Fruit fly (Drosophila melanogaster) whole organism, adult: ENCODE measurements around the gene PGRP-SB1.

Experiments used
- CG11617 ChIP-seq: fragments of 200-800 bp; sonication (Bioruptor generic); optimal IDR thresholded peaks from 2 replicates; lab custom pipeline; 2017; ENCODE audit warnings: mild to moderate bottlenecking, missing biosample characterization, missing genetic modification reagents, missing genetic modification characterization
- CG12768 ChIP-seq: fragments of 200-800 bp; sonication (Bioruptor generic); optimal IDR thresholded peaks from 2 replicates; lab custom pipeline; 2017; ENCODE audit warnings: missing biosample characterization, missing genetic modification characterization, mild to moderate bottlenecking, moderate library complexity, missing genetic modification reagents
- CG5204 ChIP-seq: fragments of 200-800 bp; sonication (Bioruptor generic); optimal IDR thresholded peaks from 2 replicates; lab custom pipeline; 2016; ENCODE audit warnings: missing biosample characterization, missing genetic modification characterization
- CG7045 ChIP-seq: fragments of 200-800 bp; sonication (Bioruptor generic); optimal IDR thresholded peaks from 2 replicates; lab custom pipeline; 2017; ENCODE audit warnings: missing biosample characterization, mild to moderate bottlenecking, missing genetic modification characterization
- Clk ChIP-seq: fragments of 200-800 bp; sonication (Bioruptor generic); optimal IDR thresholded peaks from 2 replicates; lab custom pipeline; 2017; ENCODE audit warnings: missing biosample characterization, missing genetic modification characterization
- Hr96 ChIP-seq: fragments of 200-800 bp; sonication (Bioruptor generic); optimal IDR thresholded peaks from 2 replicates; lab custom pipeline; 2016; ENCODE audit warnings: missing biosample characterization, missing genetic modification characterization
- Mnt ChIP-seq: fragments of 200-800 bp; sonication (Bioruptor generic); optimal IDR thresholded peaks from 2 replicates; lab custom pipeline; 2016; ENCODE audit warnings: missing biosample characterization, mild to moderate bottlenecking, missing genetic modification characterization
- cic ChIP-seq: fragments of 200-800 bp; sonication (Bioruptor generic); optimal IDR thresholded peaks from 2 replicates; lab custom pipeline; 2017; ENCODE audit warnings: missing biosample characterization, mild to moderate bottlenecking, missing genetic modification characterization, moderate library complexity
- cnc ChIP-seq, 2 experiments: fragments of >200 bp; optimal IDR thresholded peaks; 2 replicates each; lab custom pipeline; 2017
- kay ChIP-seq: fragments of 200-800 bp; sonication (Bioruptor generic); peaks from one replicate; lab custom pipeline; 2016; ENCODE audit warnings: missing biosample characterization, missing genetic modification characterization, borderline replicate concordance
- toe ChIP-seq: fragments of 200-800 bp; sonication (Bioruptor generic); optimal IDR thresholded peaks from 2 replicates; lab custom pipeline; 2016; ENCODE audit warnings: missing biosample characterization, missing genetic modification characterization

- TF ChIP-seq Mnt (GFP tag; lab: Kevin White, UChicago) (no peak), CG5204 (GFP tag; lab: Kevin White, UChicago) (no peak), CG12768 (GFP tag; lab: Kevin White, UChicago) (no peak), cnc (optimal IDR thresholded peaks at IDR 0.05; lab: Kevin White, UChicago) (no peak), Hr96 (GFP tag; lab: Kevin White, UChicago) (no peak), CG7045 (GFP tag; lab: Kevin White, UChicago) (no peak), toe (GFP tag; lab: Kevin White, UChicago) (no peak), Clk (GFP tag; lab: Kevin White, UChicago) (no peak), cic (no peak), kay (GFP tag; lab: Kevin White, UChicago) (no peak), CG11617 (GFP tag; lab: Kevin White, UChicago) (no peak)
These were observed 1.7 kb downstream of the PGRP-SB1 start, which contains the start of the genes CG13026 and PGRP-SB2 for dm6 chr3L:16726069-16726591.
